Worm (Caenorhabditis elegans) whole organism, young adult: ENCODE measurements around the gene T07F10.3.

ENCODE experiments used
- B0035.1 ChIP-seq: sonication (generic microtip); optimal IDR thresholded peaks from 2 replicates; lab custom pipeline; 2016; ENCODE audit warnings: missing genetic modification characterization, mild to moderate bottlenecking, missing compliant biosample characterization, missing genotype, missing genetic modification reagents
- B0261.1 ChIP-seq: sonication (generic microtip); optimal IDR thresholded peaks from 2 replicates; lab custom pipeline; 2016; ENCODE audit warnings: mild to moderate bottlenecking, missing genetic modification characterization, moderate library complexity, missing compliant biosample characterization
- C17E4.6 ChIP-seq: fragments of 200-800 bp; sonication (Bioruptor generic); IDR thresholded peaks from 2 replicates; pipeline ENCODE4 v1.3.6; 2022; ENCODE audit warnings: missing genetic modification reagents, missing genetic modification characterization, missing compliant biosample characterization
- K11D2.4 ChIP-seq: fragments of 200-800 bp; sonication (Bioruptor generic); IDR thresholded peaks from 2 replicates; pipeline ENCODE4 v1.3.6; 2022; ENCODE audit warnings: missing genetic modification reagents, missing genetic modification characterization, missing compliant biosample characterization
- ZK185.1 ChIP-seq: sonication (generic microtip); optimal IDR thresholded peaks from 2 replicates; lab custom pipeline; 2016; ENCODE audit warnings: mild to moderate bottlenecking, missing genetic modification characterization, missing compliant biosample characterization; ENCODE audit not compliant: poor library complexity, severe bottlenecking
- ama-1 ChIP-seq, 3 experiments: fragments of 150-350 bp in 1 of 3; sonication (generic microtip) in 2 of 3; optimal IDR thresholded peaks; 2 replicates each; lab custom pipeline; 2014 to 2018; ENCODE audit warnings: missing biosample characterization in 2 of 3, missing genetic modification characterization in 2 of 3, missing genetic modification reagents in 2 of 3
- atf-7 ChIP-seq: sonication (generic microtip); optimal IDR thresholded peaks from 2 replicates; lab custom pipeline; 2017; ENCODE audit warnings: mild to moderate bottlenecking, missing genetic modification characterization, missing compliant biosample characterization
- egl-18 ChIP-seq: fragments of 200-800 bp; sonication (Bioruptor generic); IDR thresholded peaks from 2 replicates; pipeline ENCODE4 v1.3.6; 2022; ENCODE audit warnings: missing genetic modification reagents, missing genetic modification characterization, missing compliant biosample characterization
- egrh-3 ChIP-seq: fragments of 200-800 bp; sonication (Bioruptor generic); IDR thresholded peaks from 2 replicates; pipeline ENCODE4 v1.3.6; 2022; ENCODE audit warnings: missing genetic modification reagents, missing genetic modification characterization, missing compliant biosample characterization
- hlh-26 ChIP-seq: fragments of 200-800 bp; sonication (Bioruptor generic); conservative IDR thresholded peaks from 2 replicates; pipeline ENCODE4 v1.3.6; 2022; ENCODE audit warnings: missing genetic modification reagents, missing genetic modification characterization, missing compliant biosample characterization
- pha-4 ChIP-seq: fragments of 150-350 bp; sonication (generic microtip); optimal IDR thresholded peaks from 2 replicates; lab custom pipeline; 2014; ENCODE audit warnings: missing biosample characterization, missing genetic modification reagents, missing genetic modification characterization
- rcor-1 ChIP-seq: fragments of 200-800 bp; sonication (Bioruptor generic); IDR thresholded peaks from 2 replicates; pipeline ENCODE4 v1.3.6; 2022; ENCODE audit warnings: missing genetic modification reagents, missing genetic modification characterization, missing compliant biosample characterization

DNA sequence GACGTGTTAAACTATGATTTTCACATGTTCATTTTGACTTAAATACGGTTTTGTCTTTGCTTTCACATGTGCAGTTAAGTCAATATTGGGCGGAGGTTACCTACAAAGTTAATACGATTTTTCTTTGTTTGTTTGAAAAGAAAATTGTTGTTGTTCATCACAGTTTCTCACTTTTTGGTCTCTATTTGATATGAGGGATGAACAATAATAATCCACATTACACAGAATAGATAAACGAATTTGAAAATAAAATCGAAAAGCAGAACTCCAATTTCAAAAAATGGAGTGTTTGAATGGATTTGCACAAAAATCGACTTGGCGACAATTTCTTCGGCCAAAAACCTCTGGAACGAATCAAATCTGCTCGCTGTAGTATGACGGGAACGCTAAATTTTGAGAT is 36.9 kb upstream of the T07F10.3 start, which contains the start of gene ttr-29:
- TF ChIP-seq atf-7 (tag; lab: Kevin White, UChicago) (no peak), K11D2.4 (no peak), egrh-3 (GFP tag; lab: Robert Waterston, UW) (no peak), B0035.1 (tag; lab: Kevin White, UChicago) (no peak), egl-18 (GFP tag; lab: Robert Waterston, UW) (no peak), rcor-1 (no peak), B0261.1 (tag; lab: Kevin White, UChicago) (no peak), ama-1 (optimal IDR thresholded peaks at IDR 0.05; lab: Kevin White, UChicago) (no peak), ama-1 (GFP tag; optimal IDR thresholded peaks at IDR 0.05; lab: Kevin White, UChicago) (no peak), C17E4.6 (GFP tag; lab: Robert Waterston, UW) (no peak), pha-4 (tag; lab: Kevin White, UChicago) (no peak), ZK185.1 (tag; lab: Kevin White, UChicago) (no peak), hlh-26 (no peak)
